Fruit fly (Drosophila melanogaster): ENCODE results near the gene Spn.

The Spn gene

DNA sequence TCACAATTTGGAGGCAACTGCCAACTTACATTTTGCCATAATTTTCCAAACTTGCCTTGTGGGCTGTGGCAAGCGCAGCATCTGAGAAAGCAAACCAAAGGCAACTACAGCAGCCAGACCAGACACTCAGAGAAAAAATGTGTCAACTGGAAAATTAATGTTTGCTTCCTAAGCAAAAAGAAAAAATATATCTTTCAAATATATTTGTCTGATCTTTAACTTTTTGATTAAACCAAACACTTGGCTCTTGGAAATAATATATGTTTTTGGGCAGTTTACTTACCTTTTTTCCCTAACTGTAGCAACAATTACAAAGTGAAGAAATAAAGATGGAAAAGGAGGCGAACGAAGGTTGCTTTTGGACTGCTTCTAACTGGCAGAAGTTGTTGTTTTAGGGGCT, 66.8 kb downstream of the Spn start (continued):
- TF ChIP-seq BtbVII (GFP tag; optimal IDR thresholded peaks at IDR 0.05) (no peak), Max (GFP tag; optimal IDR thresholded peaks at IDR 0.05) (no peak), Scr (GFP tag; IDR thresholded peaks at IDR 0.05; ENCODE audit: partially characterized antibody) (no peak), CG15514 (GFP tag; optimal IDR thresholded peaks at IDR 0.05) (no peak), gem (tag; optimal IDR thresholded peaks at IDR 0.05) (peak; percentile 34), CG17186 (GFP tag; optimal IDR thresholded peaks at IDR 0.05) (no peak), HLH4C (GFP tag; IDR thresholded peaks at IDR 0.05; ENCODE audit: partially characterized antibody) (no peak), mld (GFP tag; IDR thresholded peaks at IDR 0.05; ENCODE audit: partially characterized antibody) (no peak), sd (tag; optimal IDR thresholded peaks at IDR 0.05) (no peak), CG2712 (tag; optimal IDR thresholded peaks at IDR 0.05) (peak; percentile 36), CG15011 (GFP tag; optimal IDR thresholded peaks at IDR 0.05) (no peak), CG1792 (GFP tag; optimal IDR thresholded peaks at IDR 0.05) (no peak), hkb (optimal IDR thresholded peaks at IDR 0.05) (no peak), hkb (GFP tag; IDR thresholded peaks at IDR 0.05) (no peak), Hsf (GFP tag; optimal IDR thresholded peaks at IDR 0.05) (no peak), CG34422 (GFP tag; IDR thresholded peaks at IDR 0.05) (no peak), odd (GFP tag; optimal IDR thresholded peaks at IDR 0.05) (no peak), Six4 (GFP tag; optimal IDR thresholded peaks at IDR 0.05) (peak; percentile 8), CG9727 (GFP tag; optimal IDR thresholded peaks at IDR 0.05) (peak; percentile 9), croc (GFP tag; conservative IDR thresholded peaks at IDR 0.05) (no peak), CG12391 (tag; optimal IDR thresholded peaks at IDR 0.05) (no peak), B-H1 (GFP tag; IDR thresholded peaks at IDR 0.05) (no peak), CG17385 (GFP tag; optimal IDR thresholded peaks at IDR 0.05) (no peak), gce (GFP tag; IDR thresholded peaks at IDR 0.05) (no peak), Hand (GFP tag; optimal IDR thresholded peaks at IDR 0.05) (no peak), sqz (GFP tag; optimal IDR thresholded peaks at IDR 0.05) (no peak), CG11398 (GFP tag; optimal IDR thresholded peaks at IDR 0.05) (no peak), ftz-f1 (GFP tag; optimal IDR thresholded peaks at IDR 0.05) (no peak), Mes4 (GFP tag; optimal IDR thresholded peaks at IDR 0.05) (no peak), Taf1 (GFP tag; IDR thresholded peaks at IDR 0.05) (no peak), CG17361 (GFP tag; IDR thresholded peaks at IDR 0.05) (0 out of 3 replicates have a peak, but pooled peaks have one; percentile 16), CG3163 (GFP tag; optimal IDR thresholded peaks at IDR 0.05) (no peak), CG5180 (GFP tag; optimal IDR thresholded peaks at IDR 0.05) (no peak), CG18262 (tag; optimal IDR thresholded peaks at IDR 0.05) (peak; percentile 18), CG2678 (tag; optimal IDR thresholded peaks at IDR 0.05) (peak; percentile 18), inv (GFP tag; IDR thresholded peaks at IDR 0.05; ENCODE audit: partially characterized antibody) (no peak), Opbp (GFP tag; IDR thresholded peaks at IDR 0.05; ENCODE audit: partially characterized antibody) (no peak), CG18619 (GFP tag; optimal IDR thresholded peaks at IDR 0.05) (no peak), unc-4 (GFP tag; IDR thresholded peaks at IDR 0.05; ENCODE audit: partially characterized antibody) (no peak), BEAF-32 (GFP tag; optimal IDR thresholded peaks at IDR 0.05) (no peak), Dad (GFP tag; optimal IDR thresholded peaks at IDR 0.05) (no peak), CG6254 (GFP tag; optimal IDR thresholded peaks at IDR 0.05) (no peak), CG7271 (tag; optimal IDR thresholded peaks at IDR 0.05) (no peak), Hr78 (GFP tag; optimal IDR thresholded peaks at IDR 0.05) (no peak), gt (GFP tag; IDR thresholded peaks at IDR 0.05) (no peak), usp (GFP tag; optimal IDR thresholded peaks at IDR 0.05) (no peak), lilli (GFP tag; optimal IDR thresholded peaks at IDR 0.05) (no peak), br (optimal IDR thresholded peaks at IDR 0.05) (no peak), CG15479 (GFP tag; optimal IDR thresholded peaks at IDR 0.05) (no peak), salm (tag; optimal IDR thresholded peaks at IDR 0.05) (no peak), Pdp1 (GFP tag; optimal IDR thresholded peaks at IDR 0.05) (peak in 1 of 2 experiments; percentile 1)
